Worm (Caenorhabditis elegans): Measurements from ENCODE around the gene lias-1.

Gene lias-1

DNA sequence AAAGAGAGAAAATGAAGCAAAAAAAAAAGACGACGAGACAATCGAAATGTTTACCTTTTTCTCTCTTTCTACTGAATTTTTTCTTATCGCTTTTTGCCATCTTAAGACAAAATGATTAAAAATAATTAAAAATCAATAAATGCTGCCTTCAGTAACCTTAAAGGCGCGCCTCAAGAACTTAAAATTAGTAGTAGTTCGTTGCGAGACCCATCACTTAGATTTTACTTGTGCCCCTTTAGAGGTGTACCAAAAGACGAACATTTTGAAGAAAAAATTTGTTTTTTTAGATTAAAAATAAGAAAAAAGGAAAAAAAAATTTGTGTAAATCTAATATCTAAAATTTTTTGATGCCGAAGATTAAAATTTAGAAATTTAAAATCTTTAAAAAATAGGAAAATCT, 33.9 kb downstream of the lias-1 start:
- TF ChIP-seq ceh-9 (tag; optimal IDR thresholded peaks at IDR 0.05) (no peak), hlh-15 (tag; optimal IDR thresholded peaks at IDR 0.05) (no peak), sox-4 (tag; optimal IDR thresholded peaks at IDR 0.05) (no peak), pax-1 (tag; optimal IDR thresholded peaks at IDR 0.05) (no peak), ama-1 (optimal IDR thresholded peaks at IDR 0.05) (no peak), Y22D7AL.16 (tag; optimal IDR thresholded peaks at IDR 0.05) (no peak), ceh-48 (tag; optimal IDR thresholded peaks at IDR 0.05) (no peak), pqm-1 (tag; optimal IDR thresholded peaks at IDR 0.05) (no peak), fkh-6 (tag; optimal IDR thresholded peaks at IDR 0.05) (no peak), mec-3 (tag; optimal IDR thresholded peaks at IDR 0.05; ENCODE audit: borderline replicate concordance) (no peak), rnt-1 (tag; optimal IDR thresholded peaks at IDR 0.05) (no peak), F13H6.1 (tag; optimal IDR thresholded peaks at IDR 0.05) (no peak), fax-1 (tag; optimal IDR thresholded peaks at IDR 0.05) (no peak), ceh-22 (tag; optimal IDR thresholded peaks at IDR 0.05) (no peak)

DNA sequence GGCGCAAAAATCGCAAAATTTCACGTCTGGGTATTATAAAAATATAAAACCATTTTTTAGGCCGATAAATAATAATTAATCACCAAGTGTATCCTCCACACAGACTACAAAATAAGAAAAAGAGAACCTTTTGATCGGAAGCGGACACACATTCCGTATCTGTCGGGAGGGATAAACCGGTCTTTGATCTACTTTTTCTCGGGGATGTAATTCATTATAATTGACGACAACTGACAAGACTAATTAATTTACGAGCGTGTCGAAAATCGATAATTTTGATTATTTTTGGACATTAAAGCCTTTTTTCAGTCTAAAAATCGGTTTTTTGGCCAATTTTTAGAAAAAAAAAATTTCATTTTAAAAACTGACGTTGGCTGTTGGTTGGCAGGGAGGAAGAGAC, 34.5 kb downstream of the lias-1 start:
- TF ChIP-seq unc-55 (GFP tag; optimal IDR thresholded peaks at IDR 0.05) (peak; percentile 80), pros-1 (tag; optimal IDR thresholded peaks at IDR 0.05) (no peak)

- TF ChIP-seq ceh-9 (tag; optimal IDR thresholded peaks at IDR 0.05) (no peak), unc-42 (tag; optimal IDR thresholded peaks at IDR 0.05) (no peak), sox-2 (GFP tag; IDR thresholded peaks at IDR 0.05) (no peak), dve-1 (tag; optimal IDR thresholded peaks at IDR 0.05) (no peak), syd-9 (tag; optimal IDR thresholded peaks at IDR 0.05) (no peak), ceh-6 (GFP tag; optimal IDR thresholded peaks at IDR 0.05) (no peak), hlh-30 (tag; optimal IDR thresholded peaks at IDR 0.05; ENCODE audit: insufficient read depth) (no peak), madf-2 (tag; optimal IDR thresholded peaks at IDR 0.05) (no peak), gmeb-2 (tag; optimal IDR thresholded peaks at IDR 0.05) (no peak), ceh-22 (tag; optimal IDR thresholded peaks at IDR 0.05) (no peak)
Measured at ce11 chrIII:3469646-3470045, 35.3 kb downstream of the lias-1 start, which contains the start of gene smim-14. Gene smim-14, minus strand, starts transcription at chrIII:3469746.

- TF ChIP-seq dmd-4 (tag; optimal IDR thresholded peaks at IDR 0.05; ENCODE audit: borderline replicate concordance) (no peak), ceh-2 (tag; optimal IDR thresholded peaks at IDR 0.05) (no peak), nhr-232 (tag; optimal IDR thresholded peaks at IDR 0.05) (no peak)
Measured at ce11 chrIII:3468384-3468783, 36.5 kb downstream of the lias-1 start.

DNA sequence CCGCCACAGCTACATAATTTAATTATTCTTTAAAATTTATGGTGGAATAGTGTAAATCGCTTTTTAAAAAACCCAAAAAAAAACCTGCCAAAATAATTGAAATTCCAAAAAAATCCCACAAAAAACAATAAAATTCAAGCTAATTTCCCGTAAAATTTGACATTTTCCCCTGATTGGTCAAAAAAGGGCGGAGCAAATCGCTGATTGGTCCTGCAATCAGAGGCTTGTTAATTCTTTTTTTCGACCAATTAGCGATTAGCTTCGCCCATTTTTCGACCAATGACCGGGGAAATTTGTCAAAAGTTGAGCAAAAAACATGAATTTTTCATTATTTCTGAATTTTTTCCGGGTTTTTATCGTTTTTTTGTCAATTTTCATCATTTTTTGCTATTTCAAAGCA, 37.9 kb downstream of the lias-1 start:
- peak; percentile 93 for TF ChIP-seq nfya-1 (tag; optimal IDR thresholded peaks at IDR 0.05)
- TF ChIP-seq pros-1 (tag; optimal IDR thresholded peaks at IDR 0.05): no peak

DNA sequence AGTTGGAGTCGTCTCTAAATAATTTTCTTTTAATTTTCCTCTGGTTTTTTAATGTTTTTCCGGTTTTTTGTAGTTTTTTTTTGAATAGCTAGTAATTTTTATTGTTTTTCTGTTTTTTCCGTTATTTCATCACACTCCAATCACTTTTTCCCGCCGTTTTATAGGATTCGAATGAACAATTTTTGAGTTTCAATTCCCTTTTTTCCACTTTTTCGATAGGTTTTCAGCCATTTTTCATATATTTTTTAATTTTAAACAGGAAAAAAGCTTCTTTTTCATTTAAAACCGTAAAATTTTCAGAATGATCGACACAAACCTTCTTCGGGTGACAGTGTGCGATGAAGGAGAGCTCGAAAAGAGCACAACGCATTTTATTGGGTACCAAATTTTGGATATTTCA, 43.5 kb downstream of the lias-1 start, which contains the start of gene pph-6:
Gene pph-6, plus strand, starts transcription at position 301 of the 400 bp plus-strand sequence.
- TF ChIP-seq che-1 (tag; optimal IDR thresholded peaks at IDR 0.05) (no peak), zip-5 (tag; optimal IDR thresholded peaks at IDR 0.05) (no peak), unc-55 (GFP tag; optimal IDR thresholded peaks at IDR 0.05) (no peak), rnt-1 (tag; optimal IDR thresholded peaks at IDR 0.05) (no peak), nhr-232 (tag; optimal IDR thresholded peaks at IDR 0.05) (no peak), ceh-2 (tag; optimal IDR thresholded peaks at IDR 0.05) (no peak), hlh-13 (GFP tag; optimal IDR thresholded peaks at IDR 0.05) (no peak), ceh-30 (tag; optimal IDR thresholded peaks at IDR 0.05) (no peak), F13H6.1 (tag; optimal IDR thresholded peaks at IDR 0.05) (no peak), C08G9.2 (tag; optimal IDR thresholded peaks at IDR 0.05) (no peak), ceh-18 (tag; optimal IDR thresholded peaks at IDR 0.05) (no peak), ahr-1 (tag; optimal IDR thresholded peaks at IDR 0.05) (no peak), dve-1 (tag; optimal IDR thresholded peaks at IDR 0.05) (no peak), pag-3 (tag; optimal IDR thresholded peaks at IDR 0.05; ENCODE audit: borderline replicate concordance) (no peak), ceh-34 (tag; optimal IDR thresholded peaks at IDR 0.05) (no peak), unc-86 (tag; optimal IDR thresholded peaks at IDR 0.05) (no peak), fkh-6 (tag; optimal IDR thresholded peaks at IDR 0.05) (no peak), mec-3 (tag; optimal IDR thresholded peaks at IDR 0.05; ENCODE audit: borderline replicate concordance) (no peak), odd-2 (tag; optimal IDR thresholded peaks at IDR 0.05) (no peak), eyg-1 (tag; optimal IDR thresholded peaks at IDR 0.05) (no peak)
